Fruit fly (Drosophila melanogaster): ENCODE results near the gene CG43153.

The CG43153 gene

DNA sequence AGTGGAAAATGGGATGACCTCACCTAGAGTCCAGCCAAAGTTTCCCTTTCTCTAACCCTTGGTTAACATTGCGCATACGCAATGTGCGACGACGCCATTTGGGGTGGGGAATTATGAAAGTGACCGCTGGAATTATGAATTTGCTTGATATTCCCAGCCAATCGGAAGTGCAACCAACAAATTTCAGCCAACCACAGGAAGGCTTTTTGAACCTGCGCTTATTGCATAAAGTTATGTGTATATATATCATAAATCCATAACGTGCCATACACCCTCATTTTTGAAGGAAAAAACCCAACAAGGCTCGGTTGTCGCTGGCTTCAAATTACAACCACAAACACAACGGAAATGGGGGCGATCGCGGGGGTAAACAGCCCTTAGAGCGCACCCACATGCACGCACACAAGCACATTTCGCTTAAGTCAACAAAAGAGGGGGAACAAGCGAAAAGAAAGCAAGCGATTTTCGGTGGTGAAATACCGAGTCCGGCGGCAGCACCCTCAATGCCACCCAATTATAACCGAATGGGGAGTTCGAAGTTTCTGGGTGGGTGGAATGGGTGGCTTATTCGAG, 34.0 kb downstream of the CG43153 start:
- TF ChIP-seq CTCF (optimal IDR thresholded peaks at IDR 0.05) = no peak
- no peak for TF ChIP-seq CG8478 (optimal IDR thresholded peaks at IDR 0.05)

- no peak for TF ChIP-seq CTCF (optimal IDR thresholded peaks at IDR 0.05)
- no peak for TF ChIP-seq CG8478 (optimal IDR thresholded peaks at IDR 0.05)
Measured at dm6 chr2L:11484407-11484806, 38.2 kb downstream of the CG43153 start, which contains the start of the genes CG43355 and sala. Gene CG43355 (plus strand): TSS chr2L:11484707. Gene sala (plus strand): TSS chr2L:11484707.

- TF ChIP-seq CTCF (optimal IDR thresholded peaks at IDR 0.05) (no peak), CG8478 (optimal IDR thresholded peaks at IDR 0.05) (no peak)
Measured at dm6 chr2L:11474960-11475359, 47.6 kb downstream of the CG43153 start.

dm6 chr2L:11471979-11472514, 50.5 kb downstream of the CG43153 start:
- TF ChIP-seq CTCF (optimal IDR thresholded peaks at IDR 0.05) = no peak
- TF ChIP-seq CG8478 (optimal IDR thresholded peaks at IDR 0.05) = no peak
